Fruit fly (Drosophila melanogaster) whole organism: ENCODE measurements around the gene DIP-eta.

Experiments used
- CG8478 ChIP-seq: fragments of >200 bp; optimal IDR thresholded peaks from 2 replicates; lab custom pipeline; 2018; ENCODE audit warnings: inconsistent platforms
- EcR ChIP-seq, 2 experiments: fragments of >200 bp; optimal IDR thresholded peaks; 2 replicates each; lab custom pipeline; 2017; ENCODE audit warnings: missing biosample characterization in 2 of 2, missing genetic modification characterization in 2 of 2, missing genetic modification reagents in 2 of 2
- pan ChIP-seq: fragments of >200 bp; optimal IDR thresholded peaks from 2 replicates; lab custom pipeline; 2017
- usp ChIP-seq: fragments of >200 bp; optimal IDR thresholded peaks from 2 replicates; lab custom pipeline; 2017; ENCODE audit warnings: missing biosample characterization, missing genetic modification characterization, mixed read lengths

DNA sequence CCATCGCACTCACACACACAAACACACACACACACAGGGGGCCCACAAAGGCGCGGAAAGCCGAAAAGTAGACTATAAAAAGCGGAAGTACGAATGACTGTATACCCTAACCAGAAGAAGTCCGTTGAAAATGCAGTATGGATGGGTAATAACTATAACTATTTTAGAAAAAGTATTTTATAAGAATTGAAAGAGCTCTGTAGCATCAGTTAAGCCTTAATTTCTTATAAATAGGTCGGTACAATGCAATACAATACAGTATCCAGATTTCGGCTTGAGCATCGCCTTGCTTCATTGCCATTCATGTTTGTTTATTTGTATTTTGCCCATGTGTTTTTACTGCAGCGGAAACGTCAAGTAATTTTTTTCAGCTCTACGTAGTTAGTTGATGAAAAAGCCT, 48.2 kb downstream of the DIP-eta start:
- TF ChIP-seq EcR (GFP tag; optimal IDR thresholded peaks at IDR 0.05; lab: Kevin White, UChicago) (no peak), CG8478 (lab: Kevin White, UChicago) (no peak), pan (lab: Kevin White, UChicago) (no peak), usp (no peak)
